Worm (Caenorhabditis elegans): Measurements from ENCODE around the gene ttr-14.

DNA sequence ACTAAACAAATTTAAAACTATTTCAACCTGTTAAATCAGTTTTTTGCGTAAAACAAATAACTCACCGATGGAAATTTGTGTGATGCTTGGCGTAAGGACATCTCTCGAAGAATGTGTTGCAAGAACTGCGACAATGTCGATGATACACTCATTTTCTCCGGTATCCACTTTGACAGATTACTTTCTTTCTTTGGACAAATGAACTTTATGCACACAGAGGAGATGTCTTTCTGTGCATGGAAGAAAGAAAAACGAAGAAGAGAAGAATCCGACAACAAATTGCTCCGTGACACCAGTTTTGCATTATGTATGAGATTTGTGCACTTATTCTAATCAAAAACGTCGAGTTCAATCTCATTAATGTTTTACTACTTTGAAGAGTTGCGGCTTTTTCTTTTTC lies 51.2 kb downstream of the ttr-14 start, which contains the start of gene plc-1:
- TF ChIP-seq aly-2 (tag; optimal IDR thresholded peaks at IDR 0.05) (no peak), nhr-11 (tag; optimal IDR thresholded peaks at IDR 0.05) (no peak)

Data from whole organism, L3 larva.